Worm (Caenorhabditis elegans) whole organism, midembryonic: Measurements from ENCODE around the gene gst-7.
"Not testable (repeated sequence)": the region's sequence is repeated elsewhere in the genome, so short reads cannot be mapped to it uniquely, and the experiment has no call there.

Experiments used
- flt-1 ChIP-seq: fragments of 200-800 bp; sonication (Bioruptor generic); IDR thresholded peaks from 2 replicates; pipeline ENCODE4 v1.3.6; 2022; ENCODE audit warnings: missing genetic modification characterization, missing compliant biosample characterization
- klf-2 ChIP-seq: fragments of 200-800 bp; sonication (Bioruptor generic); conservative IDR thresholded peaks from 2 replicates; pipeline ENCODE4 v1.3.6; 2022; ENCODE audit warnings: missing genetic modification reagents, missing genetic modification characterization, missing compliant biosample characterization

ce11 chrII:4928367-4928766, 46.5 kb downstream of the gst-7 start:
- TF ChIP-seq klf-2: not testable (repeated sequence)
- TF ChIP-seq flt-1 (GFP tag; lab: Robert Waterston, UW): peak; percentile 75
